Fruit fly (Drosophila melanogaster) whole organism, embryonic: Measurements from ENCODE around the gene Blimp-1.

Experiments
- Adf1 ChIP-seq: fragments of 200-800 bp; sonication (Bioruptor generic); IDR thresholded peaks from 2 replicates; pipeline ENCODE4 v1.3.6; 2022; ENCODE audit warnings: missing biosample characterization, missing genetic modification characterization
- Asciz ChIP-seq: fragments of 200-800 bp; sonication (Bioruptor generic); optimal IDR thresholded peaks from 2 replicates; lab custom pipeline; 2017; ENCODE audit warnings: missing biosample characterization, mild to moderate bottlenecking, missing genetic modification characterization, missing genetic modification reagents
- Bdp1 ChIP-seq: fragments of 200-800 bp; sonication (Bioruptor generic); optimal IDR thresholded peaks from 3 replicates; lab custom pipeline; 2016; ENCODE audit warnings: missing biosample characterization, missing genetic modification characterization
- CG1024 ChIP-seq: fragments of 200-800 bp; sonication (Bioruptor generic); IDR thresholded peaks from 2 replicates; pipeline ENCODE4 v1.3.6; 2022; ENCODE audit warnings: missing biosample characterization, missing genetic modification characterization
- CG10274 ChIP-seq: fragments of 200-800 bp; sonication (Bioruptor generic); optimal IDR thresholded peaks from 3 replicates; lab custom pipeline; 2017; ENCODE audit warnings: missing biosample characterization, mild to moderate bottlenecking, missing genetic modification characterization
- CG10979 ChIP-seq: fragments of 200-800 bp; sonication (Bioruptor generic); optimal IDR thresholded peaks from 2 replicates; lab custom pipeline; 2018; ENCODE audit warnings: missing biosample characterization, mild to moderate bottlenecking, missing genetic modification characterization, moderate library complexity
- CG12299 ChIP-seq: fragments of 200-800 bp; sonication (Bioruptor generic); optimal IDR thresholded peaks from 2 replicates; lab custom pipeline; 2018; ENCODE audit warnings: missing biosample characterization, mild to moderate bottlenecking, missing genetic modification characterization
- CG12391 ChIP-seq: fragments of 200-800 bp; sonication (Bioruptor generic); optimal IDR thresholded peaks from 3 replicates; lab custom pipeline; 2018; ENCODE audit warnings: missing biosample characterization, mild to moderate bottlenecking, missing genetic modification characterization, moderate library complexity
- CG12659 ChIP-seq: fragments of 200-800 bp; sonication (Bioruptor generic); optimal IDR thresholded peaks from 3 replicates; lab custom pipeline; 2017; ENCODE audit warnings: mild to moderate bottlenecking, missing biosample characterization, missing genetic modification reagents, missing genetic modification characterization
- CG12744 ChIP-seq: fragments of 200-800 bp; sonication (Bioruptor generic); optimal IDR thresholded peaks from 2 replicates; lab custom pipeline; 2016; ENCODE audit warnings: missing biosample characterization, missing genetic modification characterization
- CG13287 ChIP-seq: fragments of 200-800 bp; sonication (Bioruptor generic); IDR thresholded peaks from 2 replicates; pipeline ENCODE4 v1.3.6; 2022; ENCODE audit warnings: missing biosample characterization, missing genetic modification characterization; ENCODE audit not compliant: partially characterized antibody
- CG13775 ChIP-seq: fragments of 200-800 bp; sonication (Bioruptor generic); optimal IDR thresholded peaks from 3 replicates; lab custom pipeline; 2017; ENCODE audit warnings: missing biosample characterization, mild to moderate bottlenecking, missing genetic modification characterization
- CG14441 ChIP-seq: fragments of 200-800 bp; sonication (Bioruptor generic); IDR thresholded peaks from 2 replicates; pipeline ENCODE4 v1.3.6; 2022; ENCODE audit warnings: missing biosample characterization, missing genetic modification characterization
- CG15269 ChIP-seq: fragments of 200-800 bp; sonication (Bioruptor generic); optimal IDR thresholded peaks from 2 replicates; lab custom pipeline; 2018; ENCODE audit warnings: missing biosample characterization, mild to moderate bottlenecking, missing genetic modification characterization, moderate library complexity
- CG16813 ChIP-seq: fragments of 200-800 bp; sonication (Bioruptor generic); IDR thresholded peaks from 3 replicates; pipeline ENCODE4 v1.3.6; 2022; ENCODE audit warnings: missing biosample characterization, missing genetic modification characterization; ENCODE audit not compliant: partially characterized antibody
- CG16863 ChIP-seq: fragments of 200-800 bp; sonication (Bioruptor generic); optimal IDR thresholded peaks from 3 replicates; lab custom pipeline; 2016; ENCODE audit warnings: missing biosample characterization, missing genetic modification characterization
- CG17186 ChIP-seq: fragments of 200-800 bp; sonication (Bioruptor generic); optimal IDR thresholded peaks from 3 replicates; lab custom pipeline; 2017; ENCODE audit warnings: missing biosample characterization, missing genetic modification reagents, missing genetic modification characterization
- CG17361 ChIP-seq: fragments of 200-800 bp; sonication (Bioruptor generic); IDR thresholded peaks from 3 replicates; pipeline ENCODE4 v1.3.6; 2022; ENCODE audit warnings: missing biosample characterization, missing genetic modification characterization
- CG2678 ChIP-seq: fragments of 200-800 bp; sonication (Bioruptor generic); optimal IDR thresholded peaks from 3 replicates; lab custom pipeline; 2019; ENCODE audit warnings: missing biosample characterization, mild to moderate bottlenecking, missing genetic modification characterization, moderate library complexity
- CG3065 ChIP-seq: fragments of 200-800 bp; sonication (Bioruptor generic); optimal IDR thresholded peaks from 2 replicates; lab custom pipeline; 2016; ENCODE audit warnings: missing biosample characterization, missing genetic modification characterization
- CG7786 ChIP-seq: fragments of 200-800 bp; sonication (Bioruptor generic); optimal IDR thresholded peaks from 2 replicates; lab custom pipeline; 2016; ENCODE audit warnings: missing biosample characterization, missing genetic modification characterization
- CG9797 ChIP-seq: fragments of 200-800 bp; sonication (Bioruptor generic); optimal IDR thresholded peaks from 3 replicates; lab custom pipeline; 2018; ENCODE audit warnings: missing biosample characterization, mild to moderate bottlenecking, missing genetic modification characterization
- Drgx ChIP-seq: fragments of 200-800 bp; sonication (Bioruptor generic); IDR thresholded peaks from 2 replicates; pipeline ENCODE4 v1.3.6; 2022; ENCODE audit warnings: missing biosample characterization, missing genetic modification characterization
- Ets65A ChIP-seq: fragments of 200-800 bp; sonication (Bioruptor generic); peaks from one replicate; lab custom pipeline; 2016; ENCODE audit warnings: missing biosample characterization, missing genetic modification characterization
- Ets97D ChIP-seq: fragments of 200-800 bp; sonication (Bioruptor generic); optimal IDR thresholded peaks from 3 replicates; lab custom pipeline; 2016; ENCODE audit warnings: missing biosample characterization, missing genetic modification characterization
- Fer1 ChIP-seq: fragments of 200-800 bp; sonication (Bioruptor generic); optimal IDR thresholded peaks from 2 replicates; lab custom pipeline; 2017; ENCODE audit warnings: missing biosample characterization, mild to moderate bottlenecking, missing genetic modification characterization
- H15 ChIP-seq: fragments of 200-800 bp; sonication (Bioruptor generic); IDR thresholded peaks from 3 replicates; pipeline ENCODE4 v1.3.6; 2022; ENCODE audit warnings: missing biosample characterization, missing genetic modification characterization
- Max ChIP-seq: fragments of 200-800 bp; sonication (Bioruptor generic); optimal IDR thresholded peaks from 2 replicates; lab custom pipeline; 2016; ENCODE audit warnings: missing biosample characterization, mild to moderate bottlenecking, missing genetic modification characterization
- NK7.1 ChIP-seq: fragments of 200-800 bp; sonication (Bioruptor generic); optimal IDR thresholded peaks from 3 replicates; lab custom pipeline; 2016; ENCODE audit warnings: missing biosample characterization, missing genetic modification characterization
- Pdp1 ChIP-seq, 2 experiments: fragments of 200-800 bp; sonication (Bioruptor generic); optimal IDR thresholded peaks; 3 replicates each; lab custom pipeline; 2016; ENCODE audit warnings: missing biosample characterization in 2 of 2, missing genetic modification characterization in 2 of 2, mild to moderate bottlenecking in 1 of 2, moderate library complexity in 1 of 2
- ash1 ChIP-seq: fragments of 200-800 bp; sonication (Bioruptor generic); optimal IDR thresholded peaks from 2 replicates; lab custom pipeline; 2018; ENCODE audit warnings: missing biosample characterization, mild to moderate bottlenecking, missing genetic modification characterization
- az2 ChIP-seq: fragments of 200-800 bp; sonication (Bioruptor generic); optimal IDR thresholded peaks from 3 replicates; lab custom pipeline; 2016; ENCODE audit warnings: missing biosample characterization, missing genetic modification characterization
- chinmo ChIP-seq: fragments of 200-800 bp; sonication (Bioruptor generic); IDR thresholded peaks from 4 replicates; pipeline ENCODE4 v1.3.6; 2022; ENCODE audit warnings: missing biosample characterization, missing genetic modification characterization; ENCODE audit not compliant: partially characterized antibody
- dimm ChIP-seq: fragments of 200-800 bp; sonication (Bioruptor generic); IDR thresholded peaks from 2 replicates; pipeline ENCODE4 v1.3.6; 2022; ENCODE audit warnings: missing biosample characterization, missing genetic modification characterization
- dmrt11E ChIP-seq: fragments of 200-800 bp; sonication (Bioruptor generic); optimal IDR thresholded peaks from 3 replicates; lab custom pipeline; 2018; ENCODE audit warnings: missing biosample characterization, mild to moderate bottlenecking, missing genetic modification characterization, moderate library complexity
- gem ChIP-seq: fragments of 200-800 bp; sonication (Bioruptor generic); optimal IDR thresholded peaks from 2 replicates; lab custom pipeline; 2019; ENCODE audit warnings: missing biosample characterization, mild to moderate bottlenecking, missing genetic modification characterization, moderate library complexity
- gsb-n ChIP-seq: fragments of 200-800 bp; sonication (Bioruptor generic); optimal IDR thresholded peaks from 3 replicates; lab custom pipeline; 2018; ENCODE audit warnings: missing biosample characterization, mild to moderate bottlenecking, missing genetic modification characterization
- hbn ChIP-seq: fragments of 200-800 bp; sonication (Bioruptor generic); IDR thresholded peaks from 2 replicates; pipeline ENCODE4 v1.3.6; 2022; ENCODE audit warnings: missing biosample characterization, missing genetic modification characterization; ENCODE audit not compliant: partially characterized antibody
- hkb ChIP-seq, 2 experiments: fragments of 200-800 bp in 1 of 2; fragments of >200 bp in 1 of 2; sonication (Bioruptor generic) in 1 of 2; IDR thresholded peaks in 1 of 2; optimal IDR thresholded peaks in 1 of 2; 2 replicates each; pipeline versions ENCODE4 v1.3.6 to Lab custom; 2017 to 2022; ENCODE audit warnings: missing biosample characterization in 1 of 2, missing genetic modification characterization in 1 of 2
- kay ChIP-seq: fragments of 200-800 bp; sonication (Bioruptor generic); optimal IDR thresholded peaks from 2 replicates; lab custom pipeline; 2016; ENCODE audit warnings: missing biosample characterization, missing genetic modification characterization
- lbe ChIP-seq: fragments of 200-800 bp; sonication (Bioruptor generic); optimal IDR thresholded peaks from 2 replicates; lab custom pipeline; 2016; ENCODE audit warnings: missing biosample characterization, mild to moderate bottlenecking, missing genetic modification characterization
- maf-S ChIP-seq: fragments of 200-800 bp; sonication (Bioruptor generic); optimal IDR thresholded peaks from 2 replicates; lab custom pipeline; 2016; ENCODE audit warnings: missing biosample characterization, missing genetic modification characterization
- mam ChIP-seq: fragments of 200-800 bp; sonication (Bioruptor generic); optimal IDR thresholded peaks from 3 replicates; lab custom pipeline; 2016; ENCODE audit warnings: missing biosample characterization, missing genetic modification characterization
- nau ChIP-seq: fragments of 200-800 bp; sonication (Bioruptor generic); optimal IDR thresholded peaks from 3 replicates; lab custom pipeline; 2017; ENCODE audit warnings: missing biosample characterization, mild to moderate bottlenecking, missing genetic modification characterization, missing genetic modification reagents
- org-1 ChIP-seq: fragments of 200-800 bp; sonication (Bioruptor generic); optimal IDR thresholded peaks from 2 replicates; lab custom pipeline; 2017; ENCODE audit warnings: missing biosample characterization, missing genetic modification characterization
- sr ChIP-seq: fragments of 200-800 bp; sonication (Bioruptor generic); IDR thresholded peaks from 3 replicates; pipeline ENCODE4 v1.3.6; 2022; ENCODE audit warnings: missing biosample characterization, missing genetic modification characterization
- tll ChIP-seq, 2 experiments: fragments of 200-800 bp in 1 of 2; fragments of >200 bp in 1 of 2; sonication (Bioruptor generic) in 1 of 2; optimal IDR thresholded peaks; 2 replicates each; lab custom pipeline; 2017 to 2019; ENCODE audit warnings: missing biosample characterization in 2 of 2, missing genetic modification characterization in 2 of 2, mild to moderate bottlenecking in 1 of 2, moderate library complexity in 1 of 2
- tup ChIP-seq: fragments of 200-800 bp; sonication (Bioruptor generic); optimal IDR thresholded peaks from 2 replicates; lab custom pipeline; 2016; ENCODE audit warnings: missing biosample characterization, mild to moderate bottlenecking, missing genetic modification characterization, moderate library complexity
- twi ChIP-seq: fragments of 200-800 bp; optimal IDR thresholded peaks from 2 replicates; lab custom pipeline; 2019; ENCODE audit warnings: missing biosample characterization, mild to moderate bottlenecking, missing genetic modification characterization, moderate library complexity

The Blimp-1 gene

dm6 chr3L:5611732-5612250 is 19.0 kb upstream of the Blimp-1 start (continued):
- TF ChIP-seq sr (0 out of 3 replicates have a peak, but pooled peaks have one; percentile 26), CG9797 (GFP tag; lab: Kevin White, UChicago) (peak; percentile 4), CG7786 (GFP tag; lab: Kevin White, UChicago) (no peak), gem (tag; lab: Kevin White, UChicago) (peak; percentile 93), maf-S (no peak), CG17361 (GFP tag; lab: Robert Waterston, UW) (peak; percentile 91), hkb (optimal IDR thresholded peaks at IDR 0.05; lab: Kevin White, UChicago) (no peak), hkb (GFP tag; IDR thresholded peaks at IDR 0.05; lab: Robert Waterston, UW) (peak; percentile 88), CG15269 (tag; lab: Kevin White, UChicago) (peak; percentile 82), CG10274 (GFP tag; lab: Kevin White, UChicago) (peak; percentile 2), chinmo (0 out of 4 replicates have a peak, but pooled peaks have one; percentile 67), CG14441 (GFP tag; lab: Robert Waterston, UW) (peak; percentile 55), Adf1 (no peak), dimm (GFP tag; lab: Robert Waterston, UW) (peak; percentile 33; the same call in 1 of the 2 replicates), twi (tag; lab: Kevin White, UChicago) (peak; percentile 83), CG12659 (GFP tag; lab: Kevin White, UChicago) (peak; percentile 60), H15 (GFP tag; lab: Robert Waterston, UW) (peak; percentile 64), Drgx (GFP tag; lab: Robert Waterston, UW) (peak; percentile 89), CG12299 (peak; percentile 64), dmrt11E (tag; lab: Kevin White, UChicago) (peak; percentile 86), CG16863 (GFP tag; lab: Kevin White, UChicago) (peak; percentile 54), CG2678 (tag; lab: Kevin White, UChicago) (peak; percentile 92), lbe (peak; percentile 83), CG3065 (GFP tag; lab: Kevin White, UChicago) (peak; percentile 46), tll (GFP tag; optimal IDR thresholded peaks at IDR 0.05; lab: Kevin White, UChicago) (no peak), CG1024 (GFP tag; lab: Robert Waterston, UW) (peak; percentile 60), CG10979 (peak; percentile 94), Max (peak; percentile 63), CG13775 (peak; percentile 51), tup (peak; percentile 36), org-1 (GFP tag; lab: Kevin White, UChicago) (peak; percentile 65), Ets97D (GFP tag; lab: Kevin White, UChicago) (peak; percentile 34), CG12391 (peak; percentile 90), hbn (GFP tag; lab: Robert Waterston, UW) (no peak), Fer1 (GFP tag; lab: Kevin White, UChicago) (no peak), NK7.1 (GFP tag; lab: Kevin White, UChicago) (no peak), CG17186 (GFP tag; lab: Kevin White, UChicago) (peak; percentile 6), CG16813 (GFP tag; lab: Robert Waterston, UW) (no peak), kay (GFP tag; lab: Kevin White, UChicago) (peak; percentile 37), az2 (GFP tag; lab: Kevin White, UChicago) (peak; percentile 85), CG12744 (GFP tag; lab: Kevin White, UChicago) (peak; percentile 30), Asciz (GFP tag; lab: Kevin White, UChicago) (peak; percentile 83), Ets65A (GFP tag; lab: Kevin White, UChicago) (peak; percentile 86), nau (GFP tag; lab: Kevin White, UChicago) (peak; percentile 76), CG13287 (no peak), mam (GFP tag; lab: Kevin White, UChicago) (no peak), gsb-n (tag; lab: Kevin White, UChicago) (peak; percentile 95), ash1 (GFP tag; lab: Kevin White, UChicago) (no peak), Bdp1 (GFP tag; lab: Kevin White, UChicago) (no peak), Pdp1 (GFP tag; optimal IDR thresholded peaks at IDR 0.05; lab: Kevin White, UChicago) (peak; percentile 20 to 91)
